Fruit fly (Drosophila melanogaster) whole organism, wandering third instar larva: Measurements from ENCODE around the gene aqz.

Source experiments
- Abd-B ChIP-seq: fragments of >200 bp; optimal IDR thresholded peaks from 2 replicates; lab custom pipeline; 2017; ENCODE audit warnings: missing biosample characterization, missing genetic modification characterization
- CG32264 ChIP-seq: fragments of 200-800 bp; sonication (Bioruptor generic); optimal IDR thresholded peaks from 2 replicates; lab custom pipeline; 2016; ENCODE audit warnings: missing biosample characterization, missing genetic modification characterization
- CG9705 ChIP-seq: fragments of 200-800 bp; sonication (Bioruptor generic); optimal IDR thresholded peaks from 2 replicates; lab custom pipeline; 2018; ENCODE audit warnings: missing biosample characterization, mild to moderate bottlenecking, missing genetic modification characterization
- CrebA ChIP-seq: fragments of 200-800 bp; sonication (Bioruptor generic); optimal IDR thresholded peaks from 2 replicates; lab custom pipeline; 2016; ENCODE audit warnings: missing biosample characterization, mild to moderate bottlenecking, missing genetic modification characterization, borderline replicate concordance
- Dfd ChIP-seq: fragments of >200 bp; optimal IDR thresholded peaks from 2 replicates; lab custom pipeline; 2017; ENCODE audit warnings: missing biosample characterization, missing genetic modification characterization
- Dif ChIP-seq: fragments of 200-275, 200-300 bp; sonication (Bioruptor generic); optimal IDR thresholded peaks from 2 replicates; lab custom pipeline; 2018; ENCODE audit warnings: missing biosample characterization, missing genetic modification characterization; ENCODE audit not compliant: partially characterized antibody
- GATAd ChIP-seq: sonication (Bioruptor generic); optimal IDR thresholded peaks from 2 replicates; lab custom pipeline; 2016; ENCODE audit warnings: missing biosample characterization, missing genetic modification characterization
- HLH106 ChIP-seq: fragments of 200-800 bp; optimal IDR thresholded peaks from 3 replicates; lab custom pipeline; 2019; ENCODE audit warnings: missing biosample characterization, mild to moderate bottlenecking, missing genetic modification characterization, moderate library complexity
- Hnf4 ChIP-seq: fragments of 200-800 bp; sonication (Bioruptor generic); optimal IDR thresholded peaks from 2 replicates; lab custom pipeline; 2016; ENCODE audit warnings: missing biosample characterization, mild to moderate bottlenecking, missing genetic modification characterization
- Hr78 ChIP-seq: fragments of >200 bp; optimal IDR thresholded peaks from 2 replicates; lab custom pipeline; 2017; ENCODE audit warnings: missing biosample characterization, missing genetic modification characterization
- Hr83 ChIP-seq: fragments of 200-300 bp; sonication (Bioruptor generic); optimal IDR thresholded peaks from 2 replicates; lab custom pipeline; 2016; ENCODE audit warnings: missing biosample characterization, mild to moderate bottlenecking, missing genetic modification characterization, moderate library complexity; ENCODE audit not compliant: poor library complexity, severe bottlenecking
- Jra ChIP-seq: sonication (Bioruptor generic); optimal IDR thresholded peaks from 2 replicates; lab custom pipeline; 2016; ENCODE audit warnings: missing biosample characterization, missing genetic modification characterization
- Mio ChIP-seq: sonication (Bioruptor generic); optimal IDR thresholded peaks from 2 replicates; lab custom pipeline; 2016; ENCODE audit warnings: missing biosample characterization, missing genetic modification characterization
- Myc ChIP-seq: fragments of >200 bp; optimal IDR thresholded peaks from 2 replicates; lab custom pipeline; 2017
- N ChIP-seq: fragments of >200 bp; optimal IDR thresholded peaks from 2 replicates; lab custom pipeline; 2018; ENCODE audit warnings: missing biosample characterization, missing external identifiers, missing genetic modification characterization
- OdsH ChIP-seq: fragments of 200-800 bp; sonication (Bioruptor generic); optimal IDR thresholded peaks from 2 replicates; lab custom pipeline; 2016; ENCODE audit warnings: missing biosample characterization, mild to moderate bottlenecking, missing genetic modification characterization
- Rel ChIP-seq, 2 experiments: fragments of 200-800 bp; sonication (Bioruptor generic) in 1 of 2; optimal IDR thresholded peaks; 2 replicates in 1 of 2; 3 replicates in 1 of 2; lab custom pipeline; 2016 to 2019; ENCODE audit warnings: mild to moderate bottlenecking in 2 of 2, missing biosample characterization in 2 of 2, missing genetic modification characterization in 2 of 2, moderate library complexity in 1 of 2
- Sp1 ChIP-seq: fragments of 200-800 bp; sonication (Bioruptor generic); optimal IDR thresholded peaks from 3 replicates; lab custom pipeline; 2019; ENCODE audit warnings: missing biosample characterization, mild to moderate bottlenecking, missing genetic modification characterization, moderate library complexity
- Vsx2 ChIP-seq: fragments of 200-300, 225-300 bp; sonication (Bioruptor generic); optimal IDR thresholded peaks from 2 replicates; lab custom pipeline; 2018; ENCODE audit warnings: missing biosample characterization, missing genetic modification characterization; ENCODE audit not compliant: partially characterized antibody
- br ChIP-seq: fragments of 200-800 bp; sonication (Bioruptor generic); optimal IDR thresholded peaks from 2 replicates; lab custom pipeline; 2016; ENCODE audit warnings: missing biosample characterization, missing genetic modification characterization
- brk ChIP-seq: fragments of 200-800 bp; sonication (Bioruptor generic); optimal IDR thresholded peaks from 2 replicates; lab custom pipeline; 2016; ENCODE audit warnings: missing biosample characterization, mild to moderate bottlenecking, missing genetic modification characterization
- dl ChIP-seq, 2 experiments: fragments of 175-275, 200-275 bp in 1 of 2; fragments of 200-275 bp in 1 of 2; sonication (Bioruptor generic); optimal IDR thresholded peaks; lab custom pipeline; 2018; ENCODE audit warnings: mild to moderate bottlenecking in 2 of 2, missing biosample characterization in 2 of 2, missing genetic modification characterization in 2 of 2, moderate library complexity in 2 of 2; ENCODE audit not compliant: partially characterized antibody in 2 of 2, insufficient read depth in 1 of 2
- dmrt93B ChIP-seq: fragments of 200-800 bp; sonication (Bioruptor generic); optimal IDR thresholded peaks from 2 replicates; lab custom pipeline; 2018; ENCODE audit warnings: missing biosample characterization, mild to moderate bottlenecking, missing genetic modification characterization
- dsf ChIP-seq: sonication (Bioruptor generic); optimal IDR thresholded peaks from 2 replicates; lab custom pipeline; 2016; ENCODE audit warnings: missing biosample characterization, missing genetic modification characterization, borderline replicate concordance
- ey ChIP-seq: fragments of 200-800 bp; sonication (Bioruptor generic); optimal IDR thresholded peaks from 2 replicates; lab custom pipeline; 2016; ENCODE audit warnings: missing biosample characterization, missing genetic modification characterization
- foxo ChIP-seq, 2 experiments: fragments of 200-800 bp; sonication (Bioruptor generic); optimal IDR thresholded peaks; 2 replicates in 1 of 2; 3 replicates in 1 of 2; lab custom pipeline; 2016 to 2017; ENCODE audit warnings: missing biosample characterization in 2 of 2, missing genetic modification characterization in 2 of 2
- fru ChIP-seq: fragments of 200-800 bp; sonication (Bioruptor generic); optimal IDR thresholded peaks from 3 replicates; lab custom pipeline; 2016; ENCODE audit warnings: missing biosample characterization, mild to moderate bottlenecking, missing genetic modification characterization
- h ChIP-seq: fragments of 200-800 bp; sonication (Bioruptor generic); optimal IDR thresholded peaks from 3 replicates; lab custom pipeline; 2016; ENCODE audit warnings: missing biosample characterization, mild to moderate bottlenecking, missing genetic modification characterization
- jim ChIP-seq: fragments of 175-275, 200-325 bp; sonication (Bioruptor generic); optimal IDR thresholded peaks from 2 replicates; lab custom pipeline; 2016; ENCODE audit warnings: missing biosample characterization, mild to moderate bottlenecking, missing genetic modification characterization
- lola ChIP-seq: fragments of >200 bp; optimal IDR thresholded peaks from 2 replicates; lab custom pipeline; 2017; ENCODE audit warnings: missing biosample characterization, missing genetic modification characterization
- pan ChIP-seq: fragments of >200 bp; optimal IDR thresholded peaks from 2 replicates; lab custom pipeline; 2017
- psq ChIP-seq: fragments of 200-800 bp; sonication (Bioruptor generic); optimal IDR thresholded peaks from 3 replicates; lab custom pipeline; 2017; ENCODE audit warnings: missing biosample characterization, mild to moderate bottlenecking, missing genetic modification characterization, moderate library complexity
- rgr ChIP-seq: fragments of 200-800 bp; sonication (Bioruptor generic); optimal IDR thresholded peaks from 3 replicates; lab custom pipeline; 2016; ENCODE audit warnings: missing biosample characterization, mild to moderate bottlenecking, missing genetic modification characterization
- sage ChIP-seq: fragments of 200-800 bp; sonication (Bioruptor generic); optimal IDR thresholded peaks from 2 replicates; lab custom pipeline; 2016; ENCODE audit warnings: missing biosample characterization, mild to moderate bottlenecking, missing genetic modification characterization
- sv ChIP-seq: fragments of 200-800 bp; sonication (Bioruptor generic); optimal IDR thresholded peaks from 3 replicates; lab custom pipeline; 2016; ENCODE audit warnings: missing biosample characterization, missing genetic modification characterization
- tai ChIP-seq: sonication (Bioruptor generic); optimal IDR thresholded peaks from 2 replicates; lab custom pipeline; 2016; ENCODE audit warnings: missing biosample characterization, missing genetic modification characterization
- usp ChIP-seq: fragments of >200 bp; optimal IDR thresholded peaks from 2 replicates; lab custom pipeline; 2017; ENCODE audit warnings: missing biosample characterization, missing genetic modification characterization
- woc ChIP-seq: sonication (Bioruptor generic); optimal IDR thresholded peaks from 2 replicates; lab custom pipeline; 2016; ENCODE audit warnings: missing biosample characterization, mild to moderate bottlenecking, missing genetic modification characterization

Gene aqz

dm6 chr3R:8860126-8861059, 39.9 kb upstream of the aqz start (continued):
- peak; percentile 50 for TF ChIP-seq h (GFP tag; lab: Kevin White, UChicago)
- no peak for TF ChIP-seq CrebA (GFP tag; lab: Kevin White, UChicago)
- peak in 1 of 2 experiments; percentile 53 for TF ChIP-seq foxo (GFP tag; optimal IDR thresholded peaks at IDR 0.05; lab: Kevin White, UChicago)
- no peak for TF ChIP-seq dsf
- TF ChIP-seq Dfd (GFP tag; lab: Kevin White, UChicago) = no peak
- TF ChIP-seq Dif (GFP tag; lab: Kevin White, UChicago) = no peak
- no peak for TF ChIP-seq N
- no peak for TF ChIP-seq Abd-B
- TF ChIP-seq Sp1 (GFP tag; lab: Kevin White, UChicago) = peak; percentile 24
- peak; percentile 53 for TF ChIP-seq psq (GFP tag; lab: Kevin White, UChicago)

dm6 chr3R:8859264-8859663, 38.8 kb upstream of the aqz start:
- no peak for TF ChIP-seq pan (lab: Kevin White, UChicago)
- TF ChIP-seq CG9705 = no peak
- no peak for TF ChIP-seq psq (GFP tag; lab: Kevin White, UChicago)
- TF ChIP-seq tai = no peak
- TF ChIP-seq rgr (GFP tag; lab: Kevin White, UChicago) = no peak
- no peak for TF ChIP-seq N
- no peak for TF ChIP-seq lola (GFP tag; lab: Kevin White, UChicago)
- TF ChIP-seq GATAd (GFP tag; lab: Kevin White, UChicago) = no peak
- TF ChIP-seq Hr78 = no peak
- no peak for TF ChIP-seq h (GFP tag; lab: Kevin White, UChicago)
- TF ChIP-seq Jra = no peak
- no peak for TF ChIP-seq Abd-B
- no peak for TF ChIP-seq Myc (lab: Kevin White, UChicago)
- no peak for TF ChIP-seq HLH106 (tag; lab: Kevin White, UChicago)
- no peak for TF ChIP-seq sv (GFP tag; lab: Kevin White, UChicago)
- no peak for TF ChIP-seq dmrt93B (GFP tag; lab: Kevin White, UChicago)
- TF ChIP-seq Vsx2 (GFP tag; lab: Kevin White, UChicago) = no peak
- TF ChIP-seq br = no peak
- TF ChIP-seq OdsH (GFP tag; lab: Kevin White, UChicago) = no peak
- TF ChIP-seq, all 38 proteins: peak for 0

- TF ChIP-seq Jra (no peak), Dif (GFP tag; lab: Kevin White, UChicago) (peak; percentile 40), GATAd (GFP tag; lab: Kevin White, UChicago) (no peak), CG32264 (GFP tag; lab: Kevin White, UChicago) (peak; percentile 32), Hnf4 (GFP tag; lab: Kevin White, UChicago) (peak; percentile 37), Abd-B (no peak), tai (no peak), lola (GFP tag; lab: Kevin White, UChicago) (no peak), brk (GFP tag; lab: Kevin White, UChicago) (peak; percentile 49), fru (GFP tag; lab: Kevin White, UChicago) (no peak), h (GFP tag; lab: Kevin White, UChicago) (peak; percentile 78), Vsx2 (GFP tag; lab: Kevin White, UChicago) (peak; percentile 27), dl (GFP tag; optimal IDR thresholded peaks at IDR 0.05; lab: Kevin White, UChicago; ENCODE audit: insufficient read depth in 1 of 2, partially characterized antibody in 2 of 2) (no peak), psq (GFP tag; lab: Kevin White, UChicago) (peak; percentile 83), rgr (GFP tag; lab: Kevin White, UChicago) (peak; percentile 77), HLH106 (tag; lab: Kevin White, UChicago) (peak; percentile 81), CrebA (GFP tag; lab: Kevin White, UChicago) (peak; percentile 23), Myc (lab: Kevin White, UChicago) (no peak), Rel (GFP tag; optimal IDR thresholded peaks at IDR 0.05; lab: Kevin White, UChicago) (peak; percentile 69), Rel (tag; optimal IDR thresholded peaks at IDR 0.05; lab: Kevin White, UChicago) (peak; percentile 22), N (peak; percentile 8), Hr83 (GFP tag; lab: Kevin White, UChicago) (peak; percentile 29), dsf (no peak), woc (peak; percentile 44), usp (GFP tag; lab: Kevin White, UChicago) (no peak), ey (peak; percentile 39), Dfd (GFP tag; lab: Kevin White, UChicago) (no peak), jim (GFP tag; lab: Kevin White, UChicago) (no peak), OdsH (GFP tag; lab: Kevin White, UChicago) (peak; percentile 74), Mio (GFP tag; lab: Kevin White, UChicago) (no peak), Sp1 (GFP tag; lab: Kevin White, UChicago) (peak; percentile 79), dmrt93B (GFP tag; lab: Kevin White, UChicago) (peak; percentile 38), sage (GFP tag; lab: Kevin White, UChicago) (peak; percentile 17), foxo (GFP tag; optimal IDR thresholded peaks at IDR 0.05; lab: Kevin White, UChicago) (peak in 1 of 2 experiments; percentile 53), sv (GFP tag; lab: Kevin White, UChicago) (no peak), br (no peak)
Observed at dm6 chr3R:8857496-8858255, 37.2 kb upstream of the aqz start.
